Fruit fly (Drosophila melanogaster) whole organism, adult: Measurements from ENCODE around the gene Snx1.

ENCODE experiments used
- CG11617 ChIP-seq: fragments of 200-800 bp; sonication (Bioruptor generic); optimal IDR thresholded peaks from 2 replicates; lab custom pipeline; 2017; ENCODE audit warnings: mild to moderate bottlenecking, missing biosample characterization, missing genetic modification reagents, missing genetic modification characterization
- CG12768 ChIP-seq: fragments of 200-800 bp; sonication (Bioruptor generic); optimal IDR thresholded peaks from 2 replicates; lab custom pipeline; 2017; ENCODE audit warnings: missing biosample characterization, missing genetic modification characterization, mild to moderate bottlenecking, moderate library complexity, missing genetic modification reagents
- CG1620 ChIP-seq: fragments of 200-800 bp; sonication (Bioruptor generic); optimal IDR thresholded peaks from 2 replicates; lab custom pipeline; 2016; ENCODE audit warnings: missing biosample characterization, missing genetic modification characterization
- CG33017 ChIP-seq: fragments of 200-800 bp; sonication (Bioruptor generic); optimal IDR thresholded peaks from 2 replicates; lab custom pipeline; 2018; ENCODE audit warnings: missing biosample characterization, mild to moderate bottlenecking, missing genetic modification characterization, moderate library complexity
- CG7045 ChIP-seq: fragments of 200-800 bp; sonication (Bioruptor generic); optimal IDR thresholded peaks from 2 replicates; lab custom pipeline; 2017; ENCODE audit warnings: missing biosample characterization, mild to moderate bottlenecking, missing genetic modification characterization
- Hr96 ChIP-seq: fragments of 200-800 bp; sonication (Bioruptor generic); optimal IDR thresholded peaks from 2 replicates; lab custom pipeline; 2016; ENCODE audit warnings: missing biosample characterization, missing genetic modification characterization
- cnc ChIP-seq, 2 experiments: fragments of >200 bp; optimal IDR thresholded peaks; 2 replicates each; lab custom pipeline; 2017
- kay ChIP-seq: fragments of 200-800 bp; sonication (Bioruptor generic); peaks from one replicate; lab custom pipeline; 2016; ENCODE audit warnings: missing biosample characterization, missing genetic modification characterization, borderline replicate concordance
- ovo ChIP-seq: fragments of 200-800 bp; sonication (Bioruptor generic); optimal IDR thresholded peaks from 2 replicates; lab custom pipeline; 2016; ENCODE audit warnings: missing biosample characterization, missing genetic modification characterization
- tj ChIP-seq: fragments of 200-800 bp; sonication (Bioruptor generic); optimal IDR thresholded peaks from 3 replicates; lab custom pipeline; 2017; ENCODE audit warnings: missing biosample characterization, mild to moderate bottlenecking, missing genetic modification characterization, moderate library complexity

DNA sequence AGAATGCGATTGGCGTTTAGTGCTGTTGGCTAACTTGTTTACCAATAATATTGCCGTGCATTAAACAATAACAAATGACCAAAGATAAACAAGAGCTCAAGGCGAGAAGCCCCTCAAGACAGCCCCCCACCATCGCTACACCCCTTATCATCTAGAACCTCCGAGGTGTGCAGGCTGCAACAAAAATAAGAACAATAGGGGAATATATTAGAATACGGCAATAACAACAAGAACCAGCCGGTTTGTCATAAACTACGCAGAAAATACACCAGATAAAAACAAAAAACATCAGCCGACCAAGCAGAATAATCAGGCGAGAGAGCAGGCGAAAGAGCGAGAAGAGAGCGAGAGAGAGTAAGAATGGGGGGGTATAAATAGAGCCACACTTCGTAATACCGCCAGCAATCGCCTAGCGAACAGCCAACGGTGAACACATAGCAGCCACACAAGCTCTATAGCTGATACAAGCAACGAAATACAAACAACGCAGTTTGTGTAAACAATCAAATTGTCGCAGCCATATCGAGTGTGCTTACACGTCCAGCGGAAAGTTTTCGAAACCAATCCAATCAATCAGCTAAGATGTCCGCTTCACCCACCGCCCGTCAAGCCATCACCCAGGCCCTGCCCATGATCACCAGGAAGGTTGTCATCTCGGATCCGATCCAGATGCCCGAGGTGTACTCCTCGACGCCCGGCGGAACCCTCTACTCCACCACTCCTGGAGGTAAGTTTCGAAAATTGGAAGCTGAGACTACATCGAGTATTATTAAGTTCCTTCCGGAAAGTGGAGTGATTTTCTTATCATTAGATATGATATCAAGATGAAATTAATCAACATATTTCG lies 28.8 kb downstream of the Snx1 start, which contains the start of gene Thor:
- TF ChIP-seq ovo = peak; percentile 82
- peak in 1 of 2 experiments; percentile 55 for TF ChIP-seq cnc (optimal IDR thresholded peaks at IDR 0.05; lab: Kevin White, UChicago)
- peak; percentile 87 for TF ChIP-seq CG12768 (GFP tag; lab: Kevin White, UChicago)
- TF ChIP-seq tj (GFP tag; lab: Kevin White, UChicago) = peak; percentile 83
- TF ChIP-seq CG11617 (GFP tag; lab: Kevin White, UChicago) = peak; percentile 75
- TF ChIP-seq CG7045 = peak; percentile 81
- peak; percentile 99 for TF ChIP-seq kay (GFP tag; lab: Kevin White, UChicago)
- peak; percentile 82 for TF ChIP-seq Hr96 (GFP tag; lab: Kevin White, UChicago)
- peak; percentile 65 for TF ChIP-seq CG1620 (GFP tag; lab: Kevin White, UChicago)
- peak; percentile 84 for TF ChIP-seq CG33017 (tag; lab: Kevin White, UChicago)
